Worm (Caenorhabditis elegans) whole organism, early embryonic: ENCODE data around the gene raga-1.

Experiments
- B0310.2 ChIP-seq: sonication (generic microtip); optimal IDR thresholded peaks from 2 replicates; lab custom pipeline; 2016; ENCODE audit warnings: mild to moderate bottlenecking, missing genetic modification characterization, missing compliant biosample characterization
- F13C5.2 ChIP-seq: sonication (generic microtip); optimal IDR thresholded peaks from 2 replicates; lab custom pipeline; 2017; ENCODE audit warnings: mild to moderate bottlenecking, missing genetic modification characterization, inconsistent platforms, missing compliant biosample characterization
- aly-1 ChIP-seq: sonication (generic microtip); optimal IDR thresholded peaks from 2 replicates; lab custom pipeline; 2016; ENCODE audit warnings: missing genetic modification characterization, missing compliant biosample characterization
- ama-1 ChIP-seq: fragments of 150-350 bp; optimal IDR thresholded peaks from 2 replicates; lab custom pipeline; 2014
- ceh-13 ChIP-seq: fragments of 200-800 bp; sonication (Bioruptor generic); optimal IDR thresholded peaks from 2 replicates; lab custom pipeline; 2018; ENCODE audit warnings: mild to moderate bottlenecking, missing genetic modification characterization, missing compliant biosample characterization
- ceh-36 ChIP-seq: sonication (generic microtip); optimal IDR thresholded peaks from 2 replicates; lab custom pipeline; 2016; ENCODE audit warnings: missing genetic modification characterization, inconsistent platforms, missing compliant biosample characterization
- ets-7 ChIP-seq: sonication (generic microtip); optimal IDR thresholded peaks from 2 replicates; lab custom pipeline; 2016; ENCODE audit warnings: missing genotype, missing genetic modification characterization, missing compliant biosample characterization
- flt-1 ChIP-seq: fragments of 200-800 bp; sonication (Bioruptor generic); IDR thresholded peaks from 2 replicates; pipeline ENCODE4 v1.3.6; 2022; ENCODE audit warnings: missing genetic modification characterization, missing compliant biosample characterization
- hmbx-1 ChIP-seq: sonication (generic microtip); optimal IDR thresholded peaks from 2 replicates; lab custom pipeline; 2016; ENCODE audit warnings: mild to moderate bottlenecking, missing genetic modification characterization, missing compliant biosample characterization
- hmg-4 ChIP-seq: fragments of 200-800 bp; sonication (Bioruptor generic); optimal IDR thresholded peaks from 2 replicates; lab custom pipeline; 2018; ENCODE audit warnings: mild to moderate bottlenecking, missing genetic modification characterization, missing compliant biosample characterization
- hnd-1 ChIP-seq: sonication (generic microtip); optimal IDR thresholded peaks from 2 replicates; lab custom pipeline; 2016; ENCODE audit warnings: missing genetic modification characterization, missing compliant biosample characterization
- pes-1 ChIP-seq: fragments of 200-800 bp; sonication (Bioruptor generic); IDR thresholded peaks from 2 replicates; pipeline ENCODE4 v1.3.6; 2022; ENCODE audit warnings: missing genetic modification reagents, missing genetic modification characterization, missing compliant biosample characterization
- scrt-1 ChIP-seq: fragments of 200-800 bp; sonication (Bioruptor generic); IDR thresholded peaks from 2 replicates; pipeline ENCODE4 v1.3.6; 2022; ENCODE audit warnings: missing genetic modification characterization, missing compliant biosample characterization
- sea-1 ChIP-seq: fragments of 200-800 bp; sonication (Bioruptor generic); conservative IDR thresholded peaks from 2 replicates; pipeline ENCODE4 v1.3.6; 2022; ENCODE audit warnings: missing genetic modification characterization, missing compliant biosample characterization
- tbx-11 ChIP-seq: fragments of 200-800 bp; sonication (Bioruptor generic); IDR thresholded peaks from 2 replicates; pipeline ENCODE4 v1.3.6; 2022; ENCODE audit warnings: missing genetic modification characterization, missing compliant biosample characterization
- tbx-37 ChIP-seq: fragments of 200-800 bp; sonication (Bioruptor generic); conservative IDR thresholded peaks from 2 replicates; pipeline ENCODE4 v1.3.6; 2022; ENCODE audit warnings: missing genetic modification reagents, missing genetic modification characterization, missing compliant biosample characterization
- tra-4 ChIP-seq: sonication (generic microtip); optimal IDR thresholded peaks from 2 replicates; lab custom pipeline; 2017; ENCODE audit warnings: missing genetic modification characterization, missing compliant biosample characterization

raga-1 gene

DNA sequence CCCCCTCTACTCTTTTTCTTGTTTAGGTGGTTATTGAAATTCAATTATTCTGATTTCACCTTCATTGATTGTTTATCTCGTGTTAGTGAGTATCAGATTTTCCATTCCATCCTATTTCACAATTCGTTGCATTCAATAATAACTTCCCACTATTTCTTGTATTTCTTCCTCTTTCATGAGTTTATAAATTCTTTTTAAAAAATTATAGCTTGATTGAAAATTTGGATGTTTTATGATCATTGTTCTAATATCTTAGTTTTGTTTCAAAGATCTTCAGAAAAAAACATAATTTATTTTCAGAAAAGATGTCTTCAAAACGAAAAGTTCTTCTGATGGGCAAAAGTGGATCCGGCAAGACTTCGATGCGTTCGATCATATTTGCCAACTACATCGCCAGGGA is at the start of gene raga-1:
TSS of gene raga-1 (plus strand) at position 301 of the 400 bp plus-strand sequence.
- no peak for TF ChIP-seq tbx-37
- TF ChIP-seq ceh-13 (GFP tag; lab: Kevin White, UChicago): no peak
- TF ChIP-seq hmg-4 (GFP tag; lab: Kevin White, UChicago): no peak
- TF ChIP-seq ceh-36 (tag; lab: Kevin White, UChicago): no peak
- TF ChIP-seq tra-4 (tag; lab: Kevin White, UChicago): no peak
- no peak for TF ChIP-seq hmbx-1 (tag; lab: Kevin White, UChicago)
- no peak for TF ChIP-seq aly-1 (tag; lab: Kevin White, UChicago)
- TF ChIP-seq B0310.2: no peak
- no peak for TF ChIP-seq pes-1
- no peak for TF ChIP-seq flt-1 (GFP tag; lab: Robert Waterston, UW)
- TF ChIP-seq scrt-1: no peak
- no peak for TF ChIP-seq sea-1 (GFP tag; lab: Robert Waterston, UW)
- TF ChIP-seq ets-7 (tag; lab: Kevin White, UChicago): no peak

DNA sequence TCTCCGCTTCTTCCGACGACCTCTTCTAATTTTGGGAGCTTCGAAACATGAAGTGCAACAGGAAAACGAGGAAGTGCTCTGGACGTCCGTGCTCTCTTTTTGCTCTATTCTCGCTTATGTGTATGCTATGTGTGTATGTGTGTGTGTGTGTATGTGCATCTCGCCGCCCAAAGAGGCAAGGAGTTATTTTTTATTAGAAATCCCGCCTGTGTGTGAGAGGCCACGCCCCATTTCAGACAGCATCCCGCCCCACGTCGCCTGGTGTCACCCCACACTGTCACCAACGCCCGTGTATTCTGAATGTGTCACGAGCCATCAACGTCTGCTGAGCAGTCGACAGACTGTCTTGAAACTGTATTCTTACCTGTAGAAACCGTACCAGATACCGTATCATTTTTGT is 45.6 kb upstream of the raga-1 start, which contains the start of gene T05B9.2:
TSS of gene T05B9.2 (plus strand) at position 301 of the 400 bp plus-strand sequence.
- TF ChIP-seq hmg-4 (GFP tag; lab: Kevin White, UChicago): no peak
- no peak for TF ChIP-seq ama-1 (lab: Kevin White, UChicago)
- TF ChIP-seq scrt-1: no peak
- TF ChIP-seq tbx-37: no peak
- TF ChIP-seq ceh-36 (tag; lab: Kevin White, UChicago): no peak
- TF ChIP-seq F13C5.2 (tag; lab: Kevin White, UChicago): no peak
- no peak for TF ChIP-seq hnd-1 (tag; lab: Kevin White, UChicago)
- no peak for TF ChIP-seq flt-1 (GFP tag; lab: Robert Waterston, UW)
- no peak for TF ChIP-seq aly-1 (tag; lab: Kevin White, UChicago)
- TF ChIP-seq ets-7 (tag; lab: Kevin White, UChicago): no peak
- TF ChIP-seq sea-1 (GFP tag; lab: Robert Waterston, UW): no peak

DNA sequence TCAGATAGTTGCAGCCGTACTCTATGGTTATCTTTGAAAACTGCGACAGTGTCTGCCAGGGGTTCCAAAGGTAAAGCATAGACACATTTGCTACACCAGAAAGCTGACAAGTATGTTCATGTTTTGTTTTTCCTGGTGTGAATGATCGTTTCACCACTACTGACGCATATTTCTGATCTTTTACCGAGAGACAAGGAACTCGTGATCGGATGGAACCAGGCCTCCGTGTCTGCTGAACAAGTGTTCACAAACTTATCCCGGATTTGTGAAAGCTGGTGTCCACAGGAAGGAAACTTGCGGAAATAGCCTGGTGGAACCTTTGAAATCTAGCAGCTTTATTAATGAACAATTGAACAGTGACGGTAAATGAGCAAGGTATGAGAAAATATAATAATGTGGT is 41.4 kb upstream of the raga-1 start:
- no peak for TF ChIP-seq B0310.2
- TF ChIP-seq ceh-36 (tag; lab: Kevin White, UChicago): no peak
- TF ChIP-seq aly-1 (tag; lab: Kevin White, UChicago): no peak
- TF ChIP-seq pes-1: no peak
- no peak for TF ChIP-seq hnd-1 (tag; lab: Kevin White, UChicago)
- no peak for TF ChIP-seq sea-1 (GFP tag; lab: Robert Waterston, UW)
- TF ChIP-seq flt-1 (GFP tag; lab: Robert Waterston, UW): no peak
- no peak for TF ChIP-seq ama-1 (lab: Kevin White, UChicago)
- TF ChIP-seq tra-4 (tag; lab: Kevin White, UChicago): no peak
- no peak for TF ChIP-seq tbx-11
- no peak for TF ChIP-seq scrt-1
- TF ChIP-seq ets-7 (tag; lab: Kevin White, UChicago): no peak
- no peak for TF ChIP-seq tbx-37

DNA sequence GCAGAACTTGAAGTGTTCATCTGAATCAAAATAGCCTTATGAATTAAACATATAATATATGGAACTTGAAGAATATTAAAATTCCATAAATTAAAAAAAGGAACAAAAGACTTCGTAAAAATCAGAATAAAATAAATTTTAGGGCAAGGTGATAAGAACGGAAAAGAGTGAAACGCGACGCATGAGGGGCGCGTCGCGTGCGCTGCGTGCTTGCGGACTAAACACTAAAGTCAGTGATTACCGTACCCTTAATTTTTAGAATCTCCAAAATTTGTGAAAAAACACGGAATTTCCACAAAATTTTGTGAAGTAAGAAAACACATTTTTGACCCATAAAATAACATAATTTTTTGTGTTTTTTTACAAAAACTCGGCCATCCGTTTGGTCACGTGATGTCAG is 40.0 kb upstream of the raga-1 start, which contains the start of gene T05B9.1:
TSS of gene T05B9.1 (minus strand) at position 20 of the 400 bp plus-strand sequence.
- TF ChIP-seq hmg-4 (GFP tag; lab: Kevin White, UChicago) (no peak), hnd-1 (tag; lab: Kevin White, UChicago) (no peak), tbx-37 (no peak), aly-1 (tag; lab: Kevin White, UChicago) (no peak), ama-1 (lab: Kevin White, UChicago) (no peak), ceh-13 (GFP tag; lab: Kevin White, UChicago) (no peak), flt-1 (GFP tag; lab: Robert Waterston, UW) (no peak), ets-7 (tag; lab: Kevin White, UChicago) (no peak), tbx-11 (no peak)

DNA sequence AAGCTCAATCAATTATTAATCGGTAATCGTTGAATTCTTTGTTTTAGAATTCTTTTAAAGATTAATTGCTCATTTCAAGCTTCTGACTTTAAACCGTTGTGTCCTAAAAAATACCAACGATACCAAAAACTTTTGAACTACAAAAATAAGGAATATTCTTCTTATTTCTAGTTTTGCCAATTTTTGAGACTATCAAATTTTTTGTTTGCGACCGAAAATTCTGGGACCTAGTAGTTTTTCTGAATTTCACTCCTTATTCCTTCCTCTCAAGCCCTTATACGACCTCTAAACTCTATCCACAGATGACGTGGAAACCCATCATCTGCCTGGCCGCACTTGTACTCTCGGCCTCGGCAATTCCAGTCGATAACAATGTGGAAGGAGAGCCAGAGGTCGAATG is 32.3 kb upstream of the raga-1 start, which contains the start of gene cut-1:
TSS of gene cut-1 (plus strand) at position 301 of the 400 bp plus-strand sequence.
- TF ChIP-seq ets-7 (tag; lab: Kevin White, UChicago): no peak
- no peak for TF ChIP-seq flt-1 (GFP tag; lab: Robert Waterston, UW)
- no peak for TF ChIP-seq F13C5.2 (tag; lab: Kevin White, UChicago)
- TF ChIP-seq pes-1: no peak
- TF ChIP-seq hnd-1 (tag; lab: Kevin White, UChicago): no peak
- no peak for TF ChIP-seq sea-1 (GFP tag; lab: Robert Waterston, UW)
- no peak for TF ChIP-seq hmg-4 (GFP tag; lab: Kevin White, UChicago)
- TF ChIP-seq tbx-11: no peak
- no peak for TF ChIP-seq tra-4 (tag; lab: Kevin White, UChicago)

DNA sequence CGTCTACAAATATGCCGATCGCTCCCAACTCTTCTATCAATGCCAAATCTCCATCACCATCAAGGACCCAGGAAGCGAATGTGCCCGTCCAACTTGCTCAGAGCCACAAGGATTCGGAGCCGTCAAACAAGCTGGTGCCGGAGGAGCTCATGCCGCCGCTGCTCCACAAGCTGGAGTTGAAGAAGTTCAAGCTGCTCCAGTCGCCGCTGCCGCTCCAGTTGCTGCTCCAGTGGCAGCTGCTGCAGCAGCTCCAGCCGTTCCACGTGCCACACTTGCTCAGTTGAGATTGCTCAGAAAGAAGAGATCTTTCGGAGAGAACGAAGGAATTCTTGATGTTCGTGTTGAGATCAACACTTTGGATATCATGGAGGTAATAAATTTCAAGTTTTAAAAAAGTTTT is 30.3 kb upstream of the raga-1 start:
- no peak for TF ChIP-seq ama-1 (lab: Kevin White, UChicago)
- no peak for TF ChIP-seq B0310.2
- TF ChIP-seq aly-1 (tag; lab: Kevin White, UChicago): no peak
- TF ChIP-seq ceh-36 (tag; lab: Kevin White, UChicago): no peak
- TF ChIP-seq pes-1: no peak
- no peak for TF ChIP-seq tra-4 (tag; lab: Kevin White, UChicago)
- no peak for TF ChIP-seq flt-1 (GFP tag; lab: Robert Waterston, UW)
- TF ChIP-seq hmg-4 (GFP tag; lab: Kevin White, UChicago): no peak
- no peak for TF ChIP-seq hmbx-1 (tag; lab: Kevin White, UChicago)

DNA sequence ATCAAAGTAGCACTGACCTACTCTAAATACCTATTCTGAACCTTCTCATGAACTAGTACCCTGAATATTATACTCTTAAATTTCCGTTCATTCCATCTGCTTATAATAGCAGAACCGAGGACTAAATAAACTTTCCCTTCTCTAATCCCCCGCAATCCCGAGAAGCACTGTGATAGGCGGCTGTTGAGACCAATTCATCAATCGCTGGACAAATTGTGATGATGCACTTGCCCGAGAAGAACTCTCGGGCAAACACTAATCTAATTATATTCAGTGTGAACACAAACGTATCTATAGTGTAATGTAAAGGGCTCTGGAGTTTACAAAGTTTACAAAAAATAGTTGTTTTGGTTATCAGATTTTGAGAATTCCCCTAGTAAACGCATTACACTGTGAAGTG is 26.3 kb upstream of the raga-1 start:
- TF ChIP-seq F13C5.2 (tag; lab: Kevin White, UChicago) (no peak), hnd-1 (tag; lab: Kevin White, UChicago) (no peak), tra-4 (tag; lab: Kevin White, UChicago) (no peak), ets-7 (tag; lab: Kevin White, UChicago) (no peak), sea-1 (GFP tag; lab: Robert Waterston, UW) (no peak), hmbx-1 (tag; lab: Kevin White, UChicago) (no peak), scrt-1 (no peak), B0310.2 (no peak), hmg-4 (GFP tag; lab: Kevin White, UChicago) (no peak), aly-1 (tag; lab: Kevin White, UChicago) (no peak), ceh-13 (GFP tag; lab: Kevin White, UChicago) (no peak), pes-1 (no peak), tbx-37 (no peak), ceh-36 (tag; lab: Kevin White, UChicago) (no peak), flt-1 (GFP tag; lab: Robert Waterston, UW) (no peak), tbx-11 (no peak)
